Worm (Caenorhabditis elegans) whole organism, early embryonic: Measurements from ENCODE around the gene R08C7.1.
A peak's percentile ranks its signal among the peaks of the same experiment; 100 is the strongest.

ENCODE experiments used
- B0310.2 ChIP-seq: sonication (generic microtip); optimal IDR thresholded peaks from 2 replicates; lab custom pipeline; 2016; ENCODE audit warnings: mild to moderate bottlenecking, missing genetic modification characterization, missing compliant biosample characterization
- F13C5.2 ChIP-seq: sonication (generic microtip); optimal IDR thresholded peaks from 2 replicates; lab custom pipeline; 2017; ENCODE audit warnings: mild to moderate bottlenecking, missing genetic modification characterization, inconsistent platforms, missing compliant biosample characterization
- aly-1 ChIP-seq: sonication (generic microtip); optimal IDR thresholded peaks from 2 replicates; lab custom pipeline; 2016; ENCODE audit warnings: missing genetic modification characterization, missing compliant biosample characterization
- ama-1 ChIP-seq: fragments of 150-350 bp; optimal IDR thresholded peaks from 2 replicates; lab custom pipeline; 2014
- ceh-13 ChIP-seq: fragments of 200-800 bp; sonication (Bioruptor generic); optimal IDR thresholded peaks from 2 replicates; lab custom pipeline; 2018; ENCODE audit warnings: mild to moderate bottlenecking, missing genetic modification characterization, missing compliant biosample characterization
- ceh-36 ChIP-seq: sonication (generic microtip); optimal IDR thresholded peaks from 2 replicates; lab custom pipeline; 2016; ENCODE audit warnings: missing genetic modification characterization, inconsistent platforms, missing compliant biosample characterization
- ets-7 ChIP-seq: sonication (generic microtip); optimal IDR thresholded peaks from 2 replicates; lab custom pipeline; 2016; ENCODE audit warnings: missing genotype, missing genetic modification characterization, missing compliant biosample characterization
- flt-1 ChIP-seq: fragments of 200-800 bp; sonication (Bioruptor generic); IDR thresholded peaks from 2 replicates; pipeline ENCODE4 v1.3.6; 2022; ENCODE audit warnings: missing genetic modification characterization, missing compliant biosample characterization
- hmbx-1 ChIP-seq: sonication (generic microtip); optimal IDR thresholded peaks from 2 replicates; lab custom pipeline; 2016; ENCODE audit warnings: mild to moderate bottlenecking, missing genetic modification characterization, missing compliant biosample characterization
- hmg-4 ChIP-seq: fragments of 200-800 bp; sonication (Bioruptor generic); optimal IDR thresholded peaks from 2 replicates; lab custom pipeline; 2018; ENCODE audit warnings: mild to moderate bottlenecking, missing genetic modification characterization, missing compliant biosample characterization
- hnd-1 ChIP-seq: sonication (generic microtip); optimal IDR thresholded peaks from 2 replicates; lab custom pipeline; 2016; ENCODE audit warnings: missing genetic modification characterization, missing compliant biosample characterization
- pes-1 ChIP-seq: fragments of 200-800 bp; sonication (Bioruptor generic); IDR thresholded peaks from 2 replicates; pipeline ENCODE4 v1.3.6; 2022; ENCODE audit warnings: missing genetic modification reagents, missing genetic modification characterization, missing compliant biosample characterization
- scrt-1 ChIP-seq: fragments of 200-800 bp; sonication (Bioruptor generic); IDR thresholded peaks from 2 replicates; pipeline ENCODE4 v1.3.6; 2022; ENCODE audit warnings: missing genetic modification characterization, missing compliant biosample characterization
- sea-1 ChIP-seq: fragments of 200-800 bp; sonication (Bioruptor generic); conservative IDR thresholded peaks from 2 replicates; pipeline ENCODE4 v1.3.6; 2022; ENCODE audit warnings: missing genetic modification characterization, missing compliant biosample characterization
- tbx-11 ChIP-seq: fragments of 200-800 bp; sonication (Bioruptor generic); IDR thresholded peaks from 2 replicates; pipeline ENCODE4 v1.3.6; 2022; ENCODE audit warnings: missing genetic modification characterization, missing compliant biosample characterization
- tbx-37 ChIP-seq: fragments of 200-800 bp; sonication (Bioruptor generic); conservative IDR thresholded peaks from 2 replicates; pipeline ENCODE4 v1.3.6; 2022; ENCODE audit warnings: missing genetic modification reagents, missing genetic modification characterization, missing compliant biosample characterization
- tra-4 ChIP-seq: sonication (generic microtip); optimal IDR thresholded peaks from 2 replicates; lab custom pipeline; 2017; ENCODE audit warnings: missing genetic modification characterization, missing compliant biosample characterization

The R08C7.1 gene

DNA sequence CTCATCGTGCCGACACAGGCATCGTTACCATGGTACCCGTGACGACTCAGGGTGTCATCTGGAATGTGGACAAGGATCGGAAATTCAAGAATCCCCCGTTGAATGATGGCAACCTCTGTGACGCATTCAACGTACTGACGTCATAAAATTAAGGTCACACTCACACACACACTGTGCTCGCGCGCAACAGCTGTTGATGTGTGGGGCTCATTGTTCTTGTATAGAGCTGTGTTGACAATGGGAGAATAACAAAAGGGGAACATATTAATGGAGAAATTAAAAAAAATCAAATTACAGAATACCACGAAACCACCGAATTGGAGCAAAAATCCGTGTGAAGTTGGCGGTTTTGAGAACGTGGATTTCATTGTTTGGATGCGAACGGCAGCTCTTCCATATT lies 3.3 kb upstream of the R08C7.1 start:
- TF ChIP-seq hnd-1: no peak
- no peak for TF ChIP-seq ceh-13 (GFP tag; lab: Kevin White, UChicago)
- no peak for TF ChIP-seq ceh-36 (tag; lab: Kevin White, UChicago)
- TF ChIP-seq flt-1 (GFP tag; lab: Robert Waterston, UW): no peak
- no peak for TF ChIP-seq hmbx-1
- no peak for TF ChIP-seq sea-1

DNA sequence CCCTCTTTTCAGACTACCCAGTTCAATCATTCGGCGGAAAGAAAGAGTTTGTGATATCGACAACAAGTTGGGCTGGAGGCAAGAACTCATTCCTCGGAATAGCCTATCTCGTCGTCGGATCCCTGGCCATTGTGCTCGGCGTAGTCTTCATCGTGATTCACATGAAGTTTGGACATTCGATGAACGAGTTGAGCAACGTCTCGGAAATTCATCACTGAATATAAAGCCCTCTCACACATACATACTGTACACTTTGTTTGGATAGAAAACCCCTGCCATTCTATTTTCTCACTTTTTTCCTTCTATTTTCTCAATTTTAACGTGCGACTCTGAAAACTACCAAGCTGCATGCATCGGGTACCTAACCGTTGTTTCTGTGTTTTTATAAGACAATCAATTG lies 2.2 kb upstream of the R08C7.1 start, which contains the start of gene R08C7.12:
R08C7.12 (plus strand) TSS at position 301 of the 400 bp plus-strand sequence.
- TF ChIP-seq scrt-1 (GFP tag; lab: Robert Waterston, UW): no peak
- TF ChIP-seq tbx-37: no peak
- no peak for TF ChIP-seq flt-1 (GFP tag; lab: Robert Waterston, UW)
- TF ChIP-seq ceh-13 (GFP tag; lab: Kevin White, UChicago): no peak
- no peak for TF ChIP-seq sea-1
- no peak for TF ChIP-seq tbx-11 (GFP tag; lab: Robert Waterston, UW)

DNA sequence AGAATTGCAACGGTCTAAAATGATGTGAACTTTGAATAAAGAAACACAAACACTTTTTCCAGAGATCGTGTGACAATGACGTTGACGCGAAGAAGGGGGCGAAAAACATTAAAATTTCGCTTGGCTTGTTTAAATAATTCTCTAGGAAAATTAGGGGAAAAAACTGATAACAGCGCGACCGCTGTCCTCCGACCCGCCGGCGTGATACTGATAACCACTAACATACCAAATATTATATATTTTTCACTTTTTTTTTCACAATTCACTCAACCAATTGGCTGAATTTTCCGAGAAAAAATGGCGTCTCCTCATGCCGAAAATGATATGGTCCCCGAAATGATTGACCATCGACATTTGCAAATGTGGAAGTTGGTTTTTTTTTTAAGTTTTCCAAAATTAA lies 1.8 kb upstream of the R08C7.1 start:
- no peak for TF ChIP-seq hmg-4 (GFP tag; lab: Kevin White, UChicago)
- TF ChIP-seq ama-1: no peak
- no peak for TF ChIP-seq tbx-37
- TF ChIP-seq flt-1 (GFP tag; lab: Robert Waterston, UW): no peak
- TF ChIP-seq ets-7: no peak
- TF ChIP-seq sea-1: no peak
- no peak for TF ChIP-seq ceh-36 (tag; lab: Kevin White, UChicago)
- no peak for TF ChIP-seq scrt-1 (GFP tag; lab: Robert Waterston, UW)

DNA sequence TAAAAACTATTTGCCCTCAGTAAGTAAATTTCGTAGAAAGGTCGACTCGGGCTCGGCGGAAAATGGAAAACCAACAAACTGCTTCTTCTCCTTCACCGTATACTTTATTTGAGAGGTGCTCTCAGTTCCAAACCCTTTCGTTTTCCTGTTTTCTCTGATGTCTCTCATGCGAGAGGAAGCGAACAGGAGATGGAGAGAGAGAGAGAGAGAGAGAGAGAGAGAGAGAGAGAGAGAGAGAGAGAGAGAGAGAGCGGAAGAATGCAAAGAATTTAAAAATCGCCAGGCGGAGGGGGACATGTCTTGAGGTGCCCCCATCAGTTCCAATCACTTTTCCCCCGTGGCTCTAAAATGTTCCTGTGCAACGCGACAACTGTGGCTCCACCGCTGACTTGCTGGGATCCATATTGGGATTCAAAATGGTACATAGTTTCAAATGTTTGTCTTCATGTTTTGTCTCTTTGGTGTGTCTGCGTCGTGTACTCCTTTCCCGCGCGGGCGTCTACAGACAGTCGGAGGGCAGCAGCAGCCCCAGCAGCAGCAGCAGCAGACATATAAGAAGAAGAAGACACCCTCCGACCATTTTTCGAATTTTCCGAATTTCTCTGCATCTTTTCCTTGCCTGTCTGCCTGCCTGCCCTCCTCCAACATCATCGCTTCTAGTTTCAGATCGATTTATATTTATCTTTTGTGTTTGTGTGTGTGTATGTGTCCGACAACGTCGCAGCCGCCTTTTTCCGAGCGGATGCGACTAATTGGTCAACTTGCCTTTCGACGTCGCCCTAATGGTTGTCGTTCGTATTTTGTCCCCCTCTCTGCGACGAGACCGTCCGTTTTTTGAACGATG lies 2.9 kb downstream of the R08C7.1 start, which contains the start of gene R08C7.11:
R08C7.11 (minus strand) TSS at position 608 of the 844 bp plus-strand sequence.
- TF ChIP-seq hmbx-1 (no peak), hmg-4 (GFP tag; lab: Kevin White, UChicago) (peak; percentile 48)

DNA sequence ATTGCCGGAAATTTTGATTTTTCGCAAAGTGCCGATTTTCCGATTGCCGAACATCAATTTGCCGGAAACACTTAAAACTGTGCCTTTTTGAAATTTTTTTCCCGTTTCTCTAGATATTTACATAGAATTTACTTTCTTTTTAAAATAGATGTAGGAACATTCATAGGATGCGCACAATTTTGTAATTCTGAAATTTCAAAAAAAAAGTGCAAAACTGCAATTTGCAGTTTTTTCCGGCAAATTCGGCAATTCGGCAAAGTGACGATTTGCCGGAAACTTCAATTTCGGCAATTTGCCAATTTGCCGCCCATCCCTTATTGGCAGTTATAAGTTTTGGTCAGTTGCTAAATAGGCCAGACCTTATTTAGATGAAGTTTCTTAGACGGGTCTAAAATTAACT lies 5.0 kb downstream of the R08C7.1 start:
- no peak for TF ChIP-seq hnd-1

DNA sequence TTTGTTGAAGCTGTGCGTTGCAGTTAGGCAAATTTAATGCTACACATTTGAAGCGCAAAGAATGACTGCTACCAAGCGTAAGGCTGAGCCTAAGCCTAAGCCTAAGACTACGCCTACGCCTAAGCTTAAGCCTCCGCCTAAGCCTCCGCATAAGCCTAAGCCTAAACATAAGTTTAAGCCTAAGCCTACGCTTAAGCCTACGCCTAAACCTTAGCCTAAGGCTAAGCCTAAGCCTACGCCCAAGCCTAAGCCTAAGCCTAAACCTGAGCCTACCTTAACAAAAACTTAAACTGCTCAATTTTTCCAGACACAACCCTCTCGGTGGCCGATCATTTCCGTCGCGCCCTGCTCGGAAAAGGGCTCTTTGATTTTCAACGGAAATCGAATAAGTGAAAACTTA lies 7.7 kb downstream of the R08C7.1 start:
- peak; percentile 51 for TF ChIP-seq ceh-36 (tag; lab: Kevin White, UChicago)
- TF ChIP-seq pes-1 (GFP tag; lab: Robert Waterston, UW): no peak

DNA sequence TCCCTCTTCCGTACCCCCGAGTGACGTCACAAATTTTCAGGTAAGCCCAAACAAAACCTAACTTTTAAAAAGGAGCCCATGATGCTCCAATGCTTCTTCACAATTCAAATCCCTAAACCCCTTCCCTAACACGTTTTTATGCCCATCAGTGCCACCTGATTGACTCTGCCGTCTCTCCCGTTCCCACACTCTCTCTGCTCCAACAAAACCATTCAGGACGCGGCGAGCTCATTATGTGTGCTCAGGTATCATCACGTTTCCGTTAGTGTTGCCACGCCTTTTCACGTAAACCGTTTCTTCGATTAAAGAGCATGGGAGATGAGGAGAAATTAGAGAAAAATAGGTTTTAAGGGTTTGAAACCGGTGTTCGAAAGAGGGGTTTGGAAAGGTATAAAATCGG lies 11.5 kb downstream of the R08C7.1 start, which contains the start of gene M01H9.2:
M01H9.2 (minus strand) TSS at position 101 of the 400 bp plus-strand sequence.
- TF ChIP-seq ets-7: no peak
- no peak for TF ChIP-seq aly-1
- TF ChIP-seq F13C5.2: no peak
- TF ChIP-seq flt-1 (GFP tag; lab: Robert Waterston, UW): no peak
- no peak for TF ChIP-seq ceh-13 (GFP tag; lab: Kevin White, UChicago)
- TF ChIP-seq ceh-36 (tag; lab: Kevin White, UChicago): no peak
- TF ChIP-seq tbx-37: no peak

DNA sequence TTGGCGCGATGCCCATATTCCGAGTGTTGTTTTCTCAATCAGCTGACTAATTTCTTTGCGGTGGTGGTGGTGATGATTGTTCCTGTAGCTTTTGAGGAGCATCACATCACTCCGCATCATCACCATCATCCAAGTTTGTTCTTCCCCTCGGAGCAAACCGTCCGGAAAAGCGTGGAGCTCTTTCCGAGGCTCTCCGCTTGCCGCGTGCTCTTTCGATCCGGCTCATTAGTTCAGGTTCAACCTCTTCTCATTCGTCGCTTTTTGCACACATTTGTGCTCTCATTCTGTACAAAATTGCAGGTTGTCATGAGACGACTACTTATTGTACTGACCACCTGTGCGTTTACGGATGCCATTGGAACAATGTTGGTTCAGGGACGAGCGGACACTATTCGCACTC lies 13.5 kb downstream of the R08C7.1 start, which contains the start of gene M01H9.5:
M01H9.5 (plus strand) TSS at position 301 of the 400 bp plus-strand sequence.
- no peak for TF ChIP-seq aly-1
- TF ChIP-seq pes-1 (GFP tag; lab: Robert Waterston, UW): no peak
- no peak for TF ChIP-seq tra-4 (tag; lab: Kevin White, UChicago)
- TF ChIP-seq hmbx-1: no peak
- no peak for TF ChIP-seq tbx-11 (GFP tag; lab: Robert Waterston, UW)
- no peak for TF ChIP-seq sea-1
- TF ChIP-seq F13C5.2: no peak
- TF ChIP-seq flt-1 (GFP tag; lab: Robert Waterston, UW): no peak

DNA sequence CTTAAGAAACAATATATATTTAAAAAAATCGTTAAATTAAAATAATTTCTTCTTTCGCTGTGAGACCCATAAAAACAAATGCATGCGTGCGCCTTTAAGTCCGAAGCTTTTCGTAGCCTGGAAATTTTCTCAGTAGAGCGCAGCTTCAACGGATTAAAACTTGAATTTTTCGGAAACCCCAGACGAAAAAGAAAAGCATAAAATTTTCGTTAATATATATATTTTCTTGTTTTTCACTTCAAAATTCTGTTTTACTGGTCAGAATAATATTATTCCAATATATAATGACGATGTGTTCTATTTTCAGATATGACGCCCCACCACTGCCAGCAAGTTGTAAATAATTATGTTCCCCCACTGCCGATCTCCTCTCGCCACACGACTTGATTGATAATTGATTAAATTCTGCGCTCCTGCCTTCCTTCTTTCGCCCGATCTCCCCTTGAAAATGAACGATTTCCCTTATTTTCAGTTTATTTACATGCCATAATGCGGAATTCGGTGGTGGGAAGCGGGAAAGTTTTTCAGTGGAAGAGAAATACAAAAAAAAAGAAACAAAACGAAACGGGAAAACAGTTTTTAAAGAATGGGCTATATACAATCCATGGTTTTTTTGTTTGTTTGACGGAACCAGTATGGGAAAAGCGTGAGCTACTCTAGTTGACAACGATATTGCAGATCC lies 16.5 kb downstream of the R08C7.1 start:
- TF ChIP-seq tbx-11 (GFP tag; lab: Robert Waterston, UW) (no peak), tbx-37 (no peak), aly-1 (no peak), hnd-1 (no peak), ceh-13 (GFP tag; lab: Kevin White, UChicago) (no peak), flt-1 (GFP tag; lab: Robert Waterston, UW) (no peak), ama-1 (no peak), sea-1 (no peak), ets-7 (no peak), B0310.2 (tag; lab: Kevin White, UChicago) (no peak), ceh-36 (tag; lab: Kevin White, UChicago) (no peak), hmg-4 (GFP tag; lab: Kevin White, UChicago) (no peak), hmbx-1 (no peak)
